Fruit fly (Drosophila melanogaster): ENCODE measurements around the gene CG14391.

CG14391 gene

DNA sequence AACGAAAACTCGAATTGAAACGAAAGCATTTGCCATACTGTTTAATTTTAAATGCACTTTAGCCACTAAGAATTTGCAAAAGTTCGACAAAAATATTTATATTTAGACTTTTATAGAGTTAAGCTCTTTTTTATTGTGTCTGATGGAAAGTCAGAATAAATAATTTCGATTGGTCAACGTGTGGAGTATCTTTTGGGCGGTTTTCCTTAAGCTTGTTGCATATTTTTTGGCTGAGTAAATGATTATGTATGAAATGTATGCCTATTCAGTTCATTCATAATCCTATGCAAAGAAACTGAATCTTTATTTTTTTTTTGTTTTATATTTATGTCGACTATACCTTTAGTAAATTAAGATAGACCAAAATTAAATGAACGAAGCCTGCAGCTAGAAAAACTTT, 41.9 kb downstream of the CG14391 start:
- no peak for TF ChIP-seq CG13424 (tag; optimal IDR thresholded peaks at IDR 0.05)
- no peak for TF ChIP-seq tap (tag; optimal IDR thresholded peaks at IDR 0.05)
- no peak for TF ChIP-seq CG1602 (GFP tag; optimal IDR thresholded peaks at IDR 0.05)
- TF ChIP-seq CG12744 (GFP tag; optimal IDR thresholded peaks at IDR 0.05): no peak
- peak in 1 of 3 experiments; percentile 15 for TF ChIP-seq lola (GFP tag; optimal IDR thresholded peaks at IDR 0.05)
- no peak for TF ChIP-seq CG12391 (tag; optimal IDR thresholded peaks at IDR 0.05)
- TF ChIP-seq CG2199 (GFP tag; IDR thresholded peaks at IDR 0.05): peak; percentile 93
- TF ChIP-seq mirr (GFP tag; optimal IDR thresholded peaks at IDR 0.05): no peak
- peak; percentile 11 for TF ChIP-seq Med (GFP tag)

dm6 chr3R:12650537-12650936, 44.1 kb downstream of the CG14391 start:
- TF ChIP-seq Dek (tag; optimal IDR thresholded peaks at IDR 0.05): peak; percentile 1
- no peak for TF ChIP-seq ranshi (GFP tag; IDR thresholded peaks at IDR 0.05)
- peak; percentile 93 for TF ChIP-seq CG9437 (GFP tag; optimal IDR thresholded peaks at IDR 0.05)
- 0 out of 2 replicates have a peak, but pooled peaks have one; percentile 10 for TF ChIP-seq bbx (GFP tag; IDR thresholded peaks at IDR 0.05; ENCODE audit: partially characterized antibody)
- no peak for TF ChIP-seq dpn (GFP tag; optimal IDR thresholded peaks at IDR 0.05)
- TF ChIP-seq CG6175 (GFP tag; IDR thresholded peaks at IDR 0.05): no peak
- TF ChIP-seq pita (GFP tag; optimal IDR thresholded peaks at IDR 0.05): peak; percentile 71
- peak in 1 of 2 experiments; percentile 10 for TF ChIP-seq chif (GFP tag; optimal IDR thresholded peaks at IDR 0.05)
- peak; percentile 8 for TF ChIP-seq Lhr (GFP tag; optimal IDR thresholded peaks at IDR 0.05)
- 0 out of 2 replicates have a peak, but pooled peaks have one; percentile 19 for TF ChIP-seq CG3847 (GFP tag; IDR thresholded peaks at IDR 0.05)
- peak; percentile 18 for TF ChIP-seq CG2712 (tag; optimal IDR thresholded peaks at IDR 0.05)
- TF ChIP-seq CTCF (GFP tag; optimal IDR thresholded peaks at IDR 0.05): peak; percentile 84
- TF ChIP-seq Deaf1 (tag; optimal IDR thresholded peaks at IDR 0.05): no peak
- TF ChIP-seq CG31441 (GFP tag; IDR thresholded peaks at IDR 0.05): no peak
- TF ChIP-seq HmgD (GFP tag; optimal IDR thresholded peaks at IDR 0.05): peak; percentile 24
- peak; percentile 66 for TF ChIP-seq CG16813 (GFP tag; IDR thresholded peaks at IDR 0.05; ENCODE audit: partially characterized antibody)
- TF ChIP-seq Hmr (GFP tag; optimal IDR thresholded peaks at IDR 0.05): peak; percentile 18
- peak; percentile 73 for TF ChIP-seq Bgb (GFP tag; IDR thresholded peaks at IDR 0.05; ENCODE audit: partially characterized antibody)
- peak; percentile 71 for TF ChIP-seq amos (GFP tag; IDR thresholded peaks at IDR 0.05; ENCODE audit: partially characterized antibody)
- TF ChIP-seq gfzf (GFP tag; optimal IDR thresholded peaks at IDR 0.05): peak; percentile 15
- peak; percentile 11 for TF ChIP-seq CG2116 (GFP tag; optimal IDR thresholded peaks at IDR 0.05)
- peak in 1 of 2 experiments; percentile 61 for TF ChIP-seq insv (GFP tag; optimal IDR thresholded peaks at IDR 0.05)
- peak; percentile 22 for TF ChIP-seq CG17359 (tag; optimal IDR thresholded peaks at IDR 0.05)
- TF ChIP-seq CG1024 (GFP tag; IDR thresholded peaks at IDR 0.05): no peak
- TF ChIP-seq CG42726 (GFP tag; IDR thresholded peaks at IDR 0.05; ENCODE audit: partially characterized antibody): 0 out of 2 replicates have a peak, but pooled peaks have one; percentile 49
- peak; percentile 33 for TF ChIP-seq HmgZ (tag; optimal IDR thresholded peaks at IDR 0.05)
- TF ChIP-seq Pdp1 (GFP tag; optimal IDR thresholded peaks at IDR 0.05): peak in 1 of 2 experiments; percentile 13
- peak; percentile 1 for TF ChIP-seq CG11504 (tag; optimal IDR thresholded peaks at IDR 0.05)
- no peak for TF ChIP-seq ash1 (GFP tag; optimal IDR thresholded peaks at IDR 0.05)
- no peak for TF ChIP-seq CG10321 (GFP tag; IDR thresholded peaks at IDR 0.05)
- TF ChIP-seq sd (tag; optimal IDR thresholded peaks at IDR 0.05): peak; percentile 13
- no peak for TF ChIP-seq onecut (GFP tag; IDR thresholded peaks at IDR 0.05)
- TF ChIP-seq CG10267 (tag; optimal IDR thresholded peaks at IDR 0.05): peak; percentile 7
- peak; percentile 30 for TF ChIP-seq trem (tag; optimal IDR thresholded peaks at IDR 0.05)
- TF ChIP-seq CG2875 (GFP tag; optimal IDR thresholded peaks at IDR 0.05): no peak
- no peak for TF ChIP-seq org-1 (GFP tag; optimal IDR thresholded peaks at IDR 0.05)
- TF ChIP-seq dan (GFP tag; IDR thresholded peaks at IDR 0.05): no peak
- peak; percentile 49; the same call in 2 of the 3 replicates for TF ChIP-seq Opbp (GFP tag; IDR thresholded peaks at IDR 0.05; ENCODE audit: partially characterized antibody)
- no peak for TF ChIP-seq croc (GFP tag; conservative IDR thresholded peaks at IDR 0.05)
- TF ChIP-seq zen (tag; optimal IDR thresholded peaks at IDR 0.05): peak; percentile 2
